Worm (Caenorhabditis elegans): ENCODE measurements around the gene sorf-2.

DNA sequence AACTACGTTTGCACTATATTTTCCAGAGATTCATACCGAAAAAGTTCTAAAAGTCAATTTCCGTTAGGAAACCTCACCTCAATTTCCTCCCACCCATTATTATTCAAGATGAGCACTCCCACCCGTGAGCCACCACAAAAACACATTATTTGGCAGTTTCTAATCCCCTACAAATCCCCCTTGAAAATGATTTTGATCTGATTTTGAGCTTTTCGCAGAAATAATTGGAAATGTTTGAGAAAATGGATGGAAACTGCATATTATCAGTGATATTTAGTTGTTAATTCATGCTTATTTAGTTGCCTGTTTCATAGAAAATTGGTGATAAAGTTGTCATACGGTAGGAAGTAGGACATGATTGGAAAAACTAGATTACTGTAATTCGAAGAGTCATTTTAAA lies 14.1 kb downstream of the sorf-2 start:
- TF ChIP-seq hrde-1 (tag; optimal IDR thresholded peaks at IDR 0.05; ENCODE audit: borderline replicate concordance) (no peak), snpc-4 (GFP tag; optimal IDR thresholded peaks at IDR 0.05) (no peak), snpc-4 (tag; optimal IDR thresholded peaks at IDR 0.05) (no peak)
